Worm (Caenorhabditis elegans) whole organism, L4 larva: ENCODE data around the gene fbxb-104.

Source experiments
- D1046.2 ChIP-seq: fragments of 200-800 bp; sonication (Bioruptor generic); IDR thresholded peaks from 2 replicates; pipeline ENCODE4 v1.3.6; 2022; ENCODE audit warnings: missing genetic modification characterization, missing compliant biosample characterization
- F44E2.7 ChIP-seq: fragments of 200-800 bp; sonication (Bioruptor generic); IDR thresholded peaks from 2 replicates; pipeline ENCODE4 v2.1.2; 2022; ENCODE audit warnings: missing genetic modification characterization, missing compliant biosample characterization
- ZK546.5 ChIP-seq, 2 experiments: sonication (generic microtip); optimal IDR thresholded peaks; 2 replicates each; lab custom pipeline; 2017; ENCODE audit warnings: missing biosample characterization in 2 of 2, missing genetic modification characterization in 2 of 2
- aha-1 ChIP-seq: fragments of 150-350 bp; peaks from one replicate; lab custom pipeline; 2014; ENCODE audit warnings: missing biosample characterization, missing genetic modification characterization
- arid-1 ChIP-seq: fragments of 200-800 bp; sonication (Bioruptor generic); conservative IDR thresholded peaks from 2 replicates; pipeline ENCODE4 v1.3.6; 2022; ENCODE audit warnings: missing genetic modification reagents, missing genetic modification characterization, missing compliant biosample characterization
- ceh-20 ChIP-seq: fragments of 200-800 bp; sonication (Bioruptor generic); IDR thresholded peaks from 2 replicates; pipeline ENCODE4 v1.3.6; 2022; ENCODE audit warnings: missing genetic modification reagents, missing genetic modification characterization, missing compliant biosample characterization
- ceh-28 ChIP-seq: fragments of 150-350 bp; optimal IDR thresholded peaks from 2 replicates; lab custom pipeline; 2014; ENCODE audit warnings: missing biosample characterization, missing genetic modification reagents, missing genetic modification characterization
- ceh-44 ChIP-seq: fragments of 200-800 bp; sonication (Bioruptor generic); IDR thresholded peaks from 2 replicates; pipeline ENCODE4 v1.3.6; 2022; ENCODE audit warnings: missing genetic modification reagents, missing genetic modification characterization, missing compliant biosample characterization
- ceh-82 ChIP-seq: sonication (generic microtip); optimal IDR thresholded peaks from 2 replicates; lab custom pipeline; 2017; ENCODE audit warnings: missing biosample characterization, missing genetic modification characterization
- daf-12 ChIP-seq: fragments of 150-350 bp; optimal IDR thresholded peaks from 2 replicates; lab custom pipeline; 2014; ENCODE audit warnings: missing biosample characterization, missing genetic modification reagents, missing genetic modification characterization
- daf-16 ChIP-seq, 3 experiments: sonication (generic microtip); optimal IDR thresholded peaks; 2 replicates each; lab custom pipeline; 2016 to 2017; ENCODE audit warnings: missing genetic modification characterization in 3 of 3, missing genetic modification reagents in 3 of 3, mild to moderate bottlenecking in 2 of 3, missing compliant biosample characterization in 2 of 3, missing biosample characterization in 1 of 3, moderate library complexity in 1 of 3
- daf-19 ChIP-seq: fragments of 200-800 bp; sonication (Bioruptor generic); conservative IDR thresholded peaks from 2 replicates; pipeline ENCODE4 v1.3.6; 2022; ENCODE audit warnings: missing genetic modification characterization, missing compliant biosample characterization
- dmd-6 ChIP-seq: fragments of 200-800 bp; sonication (Bioruptor generic); IDR thresholded peaks from 2 replicates; pipeline ENCODE4 v1.3.6; 2022; ENCODE audit warnings: missing genetic modification reagents, missing genetic modification characterization, missing compliant biosample characterization
- dmd-9 ChIP-seq: fragments of 200-800 bp; sonication (Bioruptor generic); IDR thresholded peaks from 2 replicates; pipeline ENCODE4 v1.3.6; 2022; ENCODE audit warnings: missing genetic modification reagents, missing genetic modification characterization, missing compliant biosample characterization
- duxl-1 ChIP-seq: sonication (generic microtip); optimal IDR thresholded peaks from 2 replicates; lab custom pipeline; 2016; ENCODE audit warnings: mild to moderate bottlenecking, missing genetic modification characterization, moderate library complexity, missing compliant biosample characterization; ENCODE audit not compliant: poor library complexity
- dve-1 ChIP-seq: sonication (generic microtip); optimal IDR thresholded peaks from 2 replicates; lab custom pipeline; 2017; ENCODE audit warnings: antibody characterized with exemption, mild to moderate bottlenecking, missing genetic modification characterization, missing compliant biosample characterization; ENCODE audit not compliant: insufficient read depth
- egl-27 ChIP-seq: sonication (generic microtip); optimal IDR thresholded peaks from 3 replicates; lab custom pipeline; 2017; ENCODE audit warnings: missing biosample characterization, missing genetic modification reagents, missing genetic modification characterization
- fos-1 ChIP-seq: fragments of 150-350 bp; optimal IDR thresholded peaks from 2 replicates; lab custom pipeline; 2014; ENCODE audit warnings: missing biosample characterization, missing genetic modification characterization
- gei-8 ChIP-seq: fragments of 200-800 bp; sonication (Bioruptor generic); optimal IDR thresholded peaks from 2 replicates; lab custom pipeline; 2018; ENCODE audit warnings: mild to moderate bottlenecking, missing genetic modification characterization, missing compliant biosample characterization
- jun-1 ChIP-seq: fragments of 150-350 bp; optimal IDR thresholded peaks from 2 replicates; lab custom pipeline; 2014; ENCODE audit warnings: missing biosample characterization, missing genetic modification reagents, missing genetic modification characterization
- lin-1 ChIP-seq: fragments of 200-800 bp; sonication (Bioruptor generic); IDR thresholded peaks from 2 replicates; pipeline ENCODE4 v1.3.6; 2022; ENCODE audit warnings: missing genetic modification reagents, missing genetic modification characterization, missing compliant biosample characterization
- lin-15B ChIP-seq: fragments of 150-350 bp; sonication (generic microtip); optimal IDR thresholded peaks from 3 replicates; lab custom pipeline; 2014; ENCODE audit warnings: missing biosample characterization, missing genetic modification characterization
- lin-29 ChIP-seq: fragments of 200-800 bp; sonication (Bioruptor generic); IDR thresholded peaks from 2 replicates; pipeline ENCODE4 v1.3.6; 2022; ENCODE audit warnings: missing genetic modification reagents, missing genetic modification characterization, missing compliant biosample characterization
- lin-38 ChIP-seq: fragments of 200-800 bp; sonication (Bioruptor generic); IDR thresholded peaks from 2 replicates; pipeline ENCODE4 v1.3.6; 2022; ENCODE audit warnings: missing genetic modification reagents, missing genetic modification characterization, missing compliant biosample characterization
- lir-3 ChIP-seq: sonication (generic microtip); optimal IDR thresholded peaks from 2 replicates; lab custom pipeline; 2016; ENCODE audit warnings: mild to moderate bottlenecking, missing genetic modification characterization, missing compliant biosample characterization
- lsy-2 ChIP-seq, 2 experiments: fragments of 150-350 bp in 1 of 2; sonication (generic microtip) in 1 of 2; optimal IDR thresholded peaks; 2 replicates each; lab custom pipeline; 2014 to 2017; ENCODE audit warnings: missing biosample characterization in 2 of 2, missing genetic modification characterization in 2 of 2
- madf-5 ChIP-seq, 2 experiments: fragments of 200-800 bp; sonication (Bioruptor generic); IDR thresholded peaks; 2 replicates each; pipeline ENCODE4 v1.3.6; 2022; ENCODE audit warnings: missing compliant biosample characterization in 2 of 2, missing genetic modification characterization in 2 of 2
- mxl-3 ChIP-seq: fragments of 200-800 bp; sonication (Bioruptor generic); optimal IDR thresholded peaks from 2 replicates; lab custom pipeline; 2018; ENCODE audit warnings: mild to moderate bottlenecking, missing genetic modification characterization, missing compliant biosample characterization
- nhr-10 ChIP-seq: fragments of 150-350 bp; optimal IDR thresholded peaks from 2 replicates; lab custom pipeline; 2014; ENCODE audit warnings: missing biosample characterization, missing genetic modification characterization
- nhr-11 ChIP-seq: fragments of 150-350 bp; optimal IDR thresholded peaks from 2 replicates; lab custom pipeline; 2014; ENCODE audit warnings: missing biosample characterization, missing genetic modification characterization
- nhr-111 ChIP-seq: fragments of 200-800 bp; sonication (Bioruptor generic); optimal IDR thresholded peaks from 2 replicates; lab custom pipeline; 2018; ENCODE audit warnings: mild to moderate bottlenecking, missing genetic modification characterization, missing compliant biosample characterization
- nhr-237 ChIP-seq: sonication (generic microtip); optimal IDR thresholded peaks from 2 replicates; lab custom pipeline; 2017; ENCODE audit warnings: missing biosample characterization, missing genetic modification characterization
- nhr-25 ChIP-seq: sonication (generic microtip); optimal IDR thresholded peaks from 2 replicates; lab custom pipeline; 2017; ENCODE audit warnings: missing genetic modification characterization, mild to moderate bottlenecking, missing compliant biosample characterization, antibody characterized with exemption, moderate library complexity, borderline replicate concordance; ENCODE audit not compliant: insufficient read depth
- nhr-76 ChIP-seq: fragments of 150-350 bp; optimal IDR thresholded peaks from 2 replicates; lab custom pipeline; 2014; ENCODE audit warnings: missing biosample characterization, missing genetic modification characterization
- nhr-77 ChIP-seq: fragments of 150-350 bp; optimal IDR thresholded peaks from 2 replicates; lab custom pipeline; 2014; ENCODE audit warnings: missing biosample characterization, missing genetic modification characterization
- skn-1 ChIP-seq: fragments of 150-350 bp; optimal IDR thresholded peaks from 2 replicates; lab custom pipeline; 2014; ENCODE audit warnings: missing biosample characterization, missing genetic modification characterization
- snpc-1.2 ChIP-seq: fragments of 200-800 bp; sonication (Bioruptor generic); IDR thresholded peaks from 2 replicates; pipeline ENCODE4 v1.3.6; 2022; ENCODE audit warnings: missing genetic modification reagents, missing genetic modification characterization, missing compliant biosample characterization
- snpc-4 ChIP-seq: fragments of 150-350 bp; optimal IDR thresholded peaks from 2 replicates; lab custom pipeline; 2014; ENCODE audit warnings: missing biosample characterization, missing genetic modification characterization
- spr-1 ChIP-seq: sonication (generic microtip); optimal IDR thresholded peaks from 2 replicates; lab custom pipeline; 2016; ENCODE audit warnings: mild to moderate bottlenecking, missing genetic modification characterization, missing compliant biosample characterization
- zag-1 ChIP-seq: fragments of 150-350 bp; optimal IDR thresholded peaks from 2 replicates; lab custom pipeline; 2014; ENCODE audit warnings: missing biosample characterization, missing genetic modification characterization
- zfp-3 ChIP-seq: fragments of 200-800 bp; sonication (Bioruptor generic); conservative IDR thresholded peaks from 2 replicates; pipeline ENCODE4 v1.3.6; 2022; ENCODE audit warnings: missing genetic modification reagents, missing genetic modification characterization, missing compliant biosample characterization
- zip-11 ChIP-seq: fragments of 200-800 bp; sonication (Bioruptor generic); IDR thresholded peaks from 2 replicates; pipeline ENCODE4 v1.3.6; 2022; ENCODE audit warnings: missing genetic modification characterization, missing compliant biosample characterization
- zip-2 ChIP-seq: fragments of 150-350 bp; optimal IDR thresholded peaks from 2 replicates; lab custom pipeline; 2014; ENCODE audit warnings: missing biosample characterization, missing genetic modification characterization
- ztf-7 ChIP-seq: fragments of 150-350 bp; optimal IDR thresholded peaks from 2 replicates; lab custom pipeline; 2014; ENCODE audit warnings: missing biosample characterization, missing genetic modification characterization

The fbxb-104 gene

ce11 chrII:3481584-3481983 lies 4.5 kb upstream of the fbxb-104 start, which contains the start of gene Y49F6B.8:
Y49F6B.8 (minus strand) TSS chrII:3481684.
- TF ChIP-seq lin-38 (no peak), nhr-237 (no peak), nhr-77 (tag; lab: Kevin White, UChicago) (no peak), D1046.2 (GFP tag; lab: Robert Waterston, UW) (no peak), spr-1 (no peak), snpc-1.2 (no peak), arid-1 (GFP tag; lab: Robert Waterston, UW) (no peak), nhr-25 (tag; lab: Kevin White, UChicago) (no peak), ZK546.5 (tag; optimal IDR thresholded peaks at IDR 0.05; lab: Kevin White, UChicago) (no peak), gei-8 (GFP tag; lab: Kevin White, UChicago) (no peak), ceh-44 (GFP tag; lab: Robert Waterston, UW) (no peak), dmd-6 (GFP tag; lab: Robert Waterston, UW) (no peak), zip-2 (tag; lab: Kevin White, UChicago) (no peak), nhr-76 (no peak), dmd-9 (GFP tag; lab: Robert Waterston, UW) (no peak), fos-1 (tag; lab: Kevin White, UChicago) (no peak), zag-1 (no peak)

- TF ChIP-seq nhr-76 (no peak), skn-1 (tag; lab: Kevin White, UChicago) (no peak), daf-16 (GFP tag; optimal IDR thresholded peaks at IDR 0.05; lab: Kevin White, UChicago) (no peak), daf-16 (tag; optimal IDR thresholded peaks at IDR 0.05; lab: Kevin White, UChicago) (no peak), dve-1 (tag; lab: Kevin White, UChicago) (no peak), lin-15B (no peak), nhr-111 (GFP tag; lab: Kevin White, UChicago) (no peak), madf-5 (GFP tag; IDR thresholded peaks at IDR 0.05; lab: Robert Waterston, UW) (no peak), ceh-28 (tag; lab: Kevin White, UChicago) (no peak), mxl-3 (GFP tag; lab: Kevin White, UChicago) (no peak), ztf-7 (tag; lab: Kevin White, UChicago) (no peak), daf-12 (tag; lab: Kevin White, UChicago) (no peak), ceh-82 (no peak), nhr-10 (tag; lab: Kevin White, UChicago) (no peak), lin-29 (GFP tag; lab: Robert Waterston, UW) (no peak), snpc-4 (tag; lab: Kevin White, UChicago) (no peak), lin-1 (GFP tag; lab: Robert Waterston, UW) (no peak), jun-1 (tag; lab: Kevin White, UChicago) (no peak)
- TF ChIP-seq, all 104 proteins: peak for 0
These were observed 535 bp downstream of the fbxb-104 start for ce11 chrII:3476536-3476935.

ce11 chrII:3473744-3474143 lies 3.3 kb downstream of the fbxb-104 start, which contains the start of gene sdz-32:
sdz-32 (plus strand) TSS chrII:3474044.
- TF ChIP-seq egl-27, result no peak
- TF ChIP-seq daf-12 (tag; lab: Kevin White, UChicago), result no peak
- no peak for TF ChIP-seq madf-5 (GFP tag; IDR thresholded peaks at IDR 0.05; lab: Robert Waterston, UW)
- TF ChIP-seq nhr-11 (tag; lab: Kevin White, UChicago), result no peak
- no peak for TF ChIP-seq zip-11
- no peak for TF ChIP-seq zag-1
- no peak for TF ChIP-seq lir-3 (tag; lab: Kevin White, UChicago)
- TF ChIP-seq zfp-3 (GFP tag; lab: Robert Waterston, UW), result no peak
- no peak for TF ChIP-seq snpc-4 (tag; lab: Kevin White, UChicago)
- no peak for TF ChIP-seq aha-1 (tag; lab: Kevin White, UChicago)
- no peak for TF ChIP-seq lsy-2 (tag; optimal IDR thresholded peaks at IDR 0.05; lab: Kevin White, UChicago)
- no peak for TF ChIP-seq duxl-1 (tag; lab: Kevin White, UChicago)
- TF ChIP-seq dmd-6 (GFP tag; lab: Robert Waterston, UW), result no peak
- no peak for TF ChIP-seq F44E2.7 (GFP tag; lab: Robert Waterston, UW)
- TF ChIP-seq ceh-20, result no peak
- no peak for TF ChIP-seq daf-19 (GFP tag; lab: Robert Waterston, UW)
